Worm (Caenorhabditis elegans): Measurements from ENCODE around the gene ZK1010.4.

- TF ChIP-seq egl-27 (tag; optimal IDR thresholded peaks at IDR 0.05) = no peak
- TF ChIP-seq tbx-2 (tag; optimal IDR thresholded peaks at IDR 0.05) = no peak
- TF ChIP-seq snpc-4 (tag; optimal IDR thresholded peaks at IDR 0.05) = peak; percentile 15
- no peak for TF ChIP-seq ztf-11 (tag; optimal IDR thresholded peaks at IDR 0.05)
- no peak for TF ChIP-seq unc-39 (tag; optimal IDR thresholded peaks at IDR 0.05)
Observed at ce11 chrIII:12931786-12932427, 49.0 kb upstream of the ZK1010.4 start, which contains the start of gene rbm-7.
